Worm (Caenorhabditis elegans) whole organism, L2 larva: Measurements from ENCODE around the gene Y49F6A.5.

Experiments used
- ZK546.5 ChIP-seq: sonication (generic microtip); optimal IDR thresholded peaks from 2 replicates; lab custom pipeline; 2017; ENCODE audit warnings: missing biosample characterization, missing genetic modification characterization
- fos-1 ChIP-seq: fragments of 150-350 bp; optimal IDR thresholded peaks from 2 replicates; lab custom pipeline; 2014; ENCODE audit warnings: missing biosample characterization, missing genetic modification characterization
- gmeb-1 ChIP-seq: fragments of 150-350 bp; optimal IDR thresholded peaks from 2 replicates; lab custom pipeline; 2014; ENCODE audit warnings: missing biosample characterization, missing genetic modification characterization
- mdl-1 ChIP-seq, 2 experiments: fragments of 150-350 bp in 1 of 2; sonication (generic microtip) in 1 of 2; optimal IDR thresholded peaks; 2 replicates each; lab custom pipeline; 2017; ENCODE audit warnings: missing biosample characterization in 2 of 2, missing genetic modification characterization in 2 of 2
- nhr-11 ChIP-seq: fragments of 150-350 bp; optimal IDR thresholded peaks from 2 replicates; lab custom pipeline; 2014; ENCODE audit warnings: missing biosample characterization, missing genetic modification characterization
- peb-1 ChIP-seq: fragments of 150-350 bp; optimal IDR thresholded peaks from 2 replicates; lab custom pipeline; 2014; ENCODE audit warnings: missing biosample characterization, missing genetic modification characterization
- unc-62 ChIP-seq: fragments of 150-350 bp; optimal IDR thresholded peaks from 2 replicates; lab custom pipeline; 2014; ENCODE audit warnings: missing biosample characterization, missing genetic modification reagents, missing genetic modification characterization

ce11 chrII:3620862-3621261 lies 11.2 kb upstream of the Y49F6A.5 start:
- TF ChIP-seq mdl-1 (tag; optimal IDR thresholded peaks at IDR 0.05; lab: Kevin White, UChicago) (no peak), gmeb-1 (tag; lab: Kevin White, UChicago) (no peak), unc-62 (GFP tag; lab: Kevin White, UChicago) (no peak), peb-1 (tag; lab: Kevin White, UChicago) (no peak), ZK546.5 (tag; lab: Kevin White, UChicago) (no peak), fos-1 (tag; lab: Kevin White, UChicago) (no peak), nhr-11 (no peak)
